Worm (Caenorhabditis elegans) whole organism, late embryonic: Measurements from ENCODE around the gene inos-1.
A peak's percentile ranks its signal among the peaks of the same experiment; 100 is the strongest.

ENCODE experiments used
- F13H6.1 ChIP-seq: sonication (generic microtip); optimal IDR thresholded peaks from 2 replicates; lab custom pipeline; 2016; ENCODE audit warnings: missing genetic modification characterization, missing compliant biosample characterization
- K02D7.2 ChIP-seq: sonication (generic microtip); optimal IDR thresholded peaks from 2 replicates; lab custom pipeline; 2017; ENCODE audit warnings: mild to moderate bottlenecking, missing genetic modification characterization, missing compliant biosample characterization
- K09A11.1 ChIP-seq: sonication (generic microtip); optimal IDR thresholded peaks from 2 replicates; lab custom pipeline; 2017; ENCODE audit warnings: antibody characterized with exemption, mild to moderate bottlenecking, missing genetic modification characterization, missing compliant biosample characterization; ENCODE audit not compliant: insufficient read depth
- T23F11.4 ChIP-seq: fragments of 200-800 bp; sonication (Bioruptor generic); optimal IDR thresholded peaks from 2 replicates; lab custom pipeline; 2018; ENCODE audit warnings: mild to moderate bottlenecking, missing genetic modification characterization, missing compliant biosample characterization
- Y22D7AL.16 ChIP-seq: sonication (generic microtip); optimal IDR thresholded peaks from 2 replicates; lab custom pipeline; 2016; ENCODE audit warnings: missing genetic modification characterization, missing compliant biosample characterization
- ama-1 ChIP-seq: fragments of 150-350 bp; optimal IDR thresholded peaks from 2 replicates; lab custom pipeline; 2014
- ceh-14 ChIP-seq: sonication (generic microtip); optimal IDR thresholded peaks from 2 replicates; lab custom pipeline; 2016; ENCODE audit warnings: missing genotype, missing genetic modification characterization, missing compliant biosample characterization
- ceh-19 ChIP-seq: fragments of 200-800 bp; sonication (Bioruptor generic); optimal IDR thresholded peaks from 2 replicates; lab custom pipeline; 2018; ENCODE audit warnings: mild to moderate bottlenecking, missing genetic modification characterization, missing compliant biosample characterization
- ceh-2 ChIP-seq: sonication (generic microtip); optimal IDR thresholded peaks from 2 replicates; lab custom pipeline; 2016; ENCODE audit warnings: missing genotype, missing genetic modification characterization, missing compliant biosample characterization
- ceh-22 ChIP-seq: sonication (generic microtip); optimal IDR thresholded peaks from 2 replicates; lab custom pipeline; 2017; ENCODE audit warnings: missing biosample characterization, missing genetic modification characterization
- ceh-30 ChIP-seq: fragments of 150-350 bp; optimal IDR thresholded peaks from 2 replicates; lab custom pipeline; 2014; ENCODE audit warnings: missing biosample characterization, missing genetic modification characterization
- ceh-31 ChIP-seq: sonication (generic microtip); optimal IDR thresholded peaks from 2 replicates; lab custom pipeline; 2016; ENCODE audit warnings: missing genetic modification characterization, missing compliant biosample characterization
- ceh-34 ChIP-seq: sonication (generic microtip); optimal IDR thresholded peaks from 2 replicates; lab custom pipeline; 2016; ENCODE audit warnings: mild to moderate bottlenecking, missing genetic modification characterization, missing compliant biosample characterization
- ceh-45 ChIP-seq: fragments of 200-800 bp; sonication (Bioruptor generic); IDR thresholded peaks from 2 replicates; pipeline ENCODE4 v1.3.6; 2022; ENCODE audit warnings: missing genetic modification reagents, missing genetic modification characterization, missing compliant biosample characterization
- ceh-48 ChIP-seq: sonication (generic microtip); optimal IDR thresholded peaks from 2 replicates; lab custom pipeline; 2016; ENCODE audit warnings: missing genetic modification characterization, inconsistent platforms, missing compliant biosample characterization
- ceh-6 ChIP-seq: fragments of 200-800 bp; sonication (Bioruptor generic); optimal IDR thresholded peaks from 2 replicates; lab custom pipeline; 2018; ENCODE audit warnings: mild to moderate bottlenecking, missing genetic modification characterization, missing compliant biosample characterization
- ceh-9 ChIP-seq: sonication (generic microtip); optimal IDR thresholded peaks from 2 replicates; lab custom pipeline; 2016; ENCODE audit warnings: mild to moderate bottlenecking, missing genetic modification characterization, inconsistent platforms, missing compliant biosample characterization
- che-1 ChIP-seq: sonication (generic microtip); optimal IDR thresholded peaks from 2 replicates; lab custom pipeline; 2016; ENCODE audit warnings: mild to moderate bottlenecking, missing genetic modification characterization, missing compliant biosample characterization
- dmd-4 ChIP-seq: sonication (generic microtip); optimal IDR thresholded peaks from 2 replicates; lab custom pipeline; 2016; ENCODE audit warnings: borderline replicate concordance, missing genetic modification characterization, missing compliant biosample characterization
- dve-1 ChIP-seq: sonication (generic microtip); optimal IDR thresholded peaks from 2 replicates; lab custom pipeline; 2017; ENCODE audit warnings: antibody characterized with exemption, mild to moderate bottlenecking, missing genetic modification characterization, missing compliant biosample characterization
- elt-2 ChIP-seq: sonication (generic microtip); optimal IDR thresholded peaks from 2 replicates; lab custom pipeline; 2016; ENCODE audit warnings: missing genetic modification reagents, missing genetic modification characterization, missing compliant biosample characterization
- ets-4 ChIP-seq: sonication (generic microtip); optimal IDR thresholded peaks from 2 replicates; lab custom pipeline; 2016; ENCODE audit warnings: missing genetic modification characterization, missing compliant biosample characterization
- eyg-1 ChIP-seq: sonication (generic microtip); optimal IDR thresholded peaks from 2 replicates; lab custom pipeline; 2016; ENCODE audit warnings: missing genotype, missing genetic modification characterization, missing compliant biosample characterization
- fax-1 ChIP-seq: sonication (generic microtip); optimal IDR thresholded peaks from 2 replicates; lab custom pipeline; 2016; ENCODE audit warnings: missing genotype, missing genetic modification characterization, missing compliant biosample characterization
- fkh-10 ChIP-seq: fragments of 150-350 bp; optimal IDR thresholded peaks from 2 replicates; lab custom pipeline; 2014; ENCODE audit warnings: missing biosample characterization, missing genetic modification reagents, missing genetic modification characterization
- fkh-6 ChIP-seq: sonication (generic microtip); optimal IDR thresholded peaks from 2 replicates; lab custom pipeline; 2016; ENCODE audit warnings: missing genetic modification characterization, missing compliant biosample characterization
- gmeb-2 ChIP-seq: sonication (generic microtip); optimal IDR thresholded peaks from 2 replicates; lab custom pipeline; 2016; ENCODE audit warnings: missing genetic modification characterization, inconsistent platforms, missing compliant biosample characterization
- hlh-30 ChIP-seq: sonication (generic microtip); optimal IDR thresholded peaks from 2 replicates; lab custom pipeline; 2017; ENCODE audit warnings: antibody characterized with exemption, missing genetic modification characterization, missing compliant biosample characterization; ENCODE audit not compliant: insufficient read depth
- hlh-6 ChIP-seq: sonication (generic microtip); optimal IDR thresholded peaks from 2 replicates; lab custom pipeline; 2016; ENCODE audit warnings: missing genotype, missing genetic modification characterization, missing compliant biosample characterization
- hlh-8 ChIP-seq: sonication (generic microtip); optimal IDR thresholded peaks from 2 replicates; lab custom pipeline; 2016; ENCODE audit warnings: missing genotype, missing genetic modification characterization, missing compliant biosample characterization
- lin-11 ChIP-seq: fragments of 200-800 bp; sonication (Bioruptor generic); optimal IDR thresholded peaks from 2 replicates; lab custom pipeline; 2018; ENCODE audit warnings: mild to moderate bottlenecking, missing genetic modification characterization, missing compliant biosample characterization
- nfya-1 ChIP-seq: sonication (generic microtip); optimal IDR thresholded peaks from 2 replicates; lab custom pipeline; 2017; ENCODE audit warnings: missing genetic modification characterization, mild to moderate bottlenecking, missing compliant biosample characterization, antibody characterized with exemption, moderate library complexity
- nhr-11 ChIP-seq: fragments of 150-350 bp; optimal IDR thresholded peaks from 2 replicates; lab custom pipeline; 2014; ENCODE audit warnings: missing biosample characterization, missing genetic modification characterization
- nhr-232 ChIP-seq: sonication (generic microtip); optimal IDR thresholded peaks from 2 replicates; lab custom pipeline; 2016; ENCODE audit warnings: missing genetic modification characterization, missing compliant biosample characterization
- npax-4 ChIP-seq: sonication (generic microtip); optimal IDR thresholded peaks from 2 replicates; lab custom pipeline; 2016; ENCODE audit warnings: missing genetic modification characterization, missing compliant biosample characterization
- odd-2 ChIP-seq: sonication (generic microtip); optimal IDR thresholded peaks from 2 replicates; lab custom pipeline; 2017; ENCODE audit warnings: antibody characterized with exemption, mild to moderate bottlenecking, missing genetic modification characterization, missing compliant biosample characterization
- pag-3 ChIP-seq: sonication (generic microtip); optimal IDR thresholded peaks from 2 replicates; lab custom pipeline; 2016; ENCODE audit warnings: missing compliant biosample characterization, missing genetic modification characterization, borderline replicate concordance
- pax-1 ChIP-seq: fragments of 150-350 bp; optimal IDR thresholded peaks from 2 replicates; lab custom pipeline; 2014; ENCODE audit warnings: missing biosample characterization, missing genetic modification characterization
- pha-2 ChIP-seq: sonication (generic microtip); optimal IDR thresholded peaks from 2 replicates; lab custom pipeline; 2017; ENCODE audit warnings: mild to moderate bottlenecking, missing genetic modification characterization, missing compliant biosample characterization
- pqm-1 ChIP-seq: sonication (generic microtip); optimal IDR thresholded peaks from 2 replicates; lab custom pipeline; 2016; ENCODE audit warnings: missing genetic modification characterization, missing compliant biosample characterization
- ref-2 ChIP-seq: sonication (generic microtip); optimal IDR thresholded peaks from 2 replicates; lab custom pipeline; 2016; ENCODE audit warnings: missing genetic modification characterization, missing compliant biosample characterization
- rnt-1 ChIP-seq: sonication (generic microtip); optimal IDR thresholded peaks from 2 replicates; lab custom pipeline; 2016; ENCODE audit warnings: missing genetic modification characterization, missing compliant biosample characterization
- sdc-2 ChIP-seq: sonication (generic microtip); optimal IDR thresholded peaks from 2 replicates; lab custom pipeline; 2016; ENCODE audit warnings: missing genotype, missing genetic modification characterization, missing compliant biosample characterization
- sox-2 ChIP-seq: fragments of 200-800 bp; sonication (Bioruptor generic); IDR thresholded peaks from 2 replicates; pipeline ENCODE4 v1.3.6; 2022; ENCODE audit warnings: missing genetic modification reagents, missing genetic modification characterization, missing compliant biosample characterization
- syd-9 ChIP-seq: sonication (generic microtip); optimal IDR thresholded peaks from 2 replicates; lab custom pipeline; 2016; ENCODE audit warnings: mild to moderate bottlenecking, missing genetic modification characterization, moderate library complexity, missing compliant biosample characterization
- tbx-2 ChIP-seq: sonication (generic microtip); optimal IDR thresholded peaks from 2 replicates; lab custom pipeline; 2016; ENCODE audit warnings: missing genetic modification characterization, missing compliant biosample characterization
- tbx-7 ChIP-seq: sonication (generic microtip); optimal IDR thresholded peaks from 2 replicates; lab custom pipeline; 2016; ENCODE audit warnings: missing genotype, missing genetic modification characterization, missing compliant biosample characterization
- ttx-3 ChIP-seq: sonication (generic microtip); optimal IDR thresholded peaks from 2 replicates; lab custom pipeline; 2016; ENCODE audit warnings: missing genetic modification reagents, missing genetic modification characterization, missing compliant biosample characterization
- unc-55 ChIP-seq: sonication (generic microtip); optimal IDR thresholded peaks from 2 replicates; lab custom pipeline; 2017; ENCODE audit warnings: missing biosample characterization, missing genetic modification reagents, missing genetic modification characterization
- zip-5 ChIP-seq: sonication (generic microtip); optimal IDR thresholded peaks from 2 replicates; lab custom pipeline; 2016; ENCODE audit warnings: missing genetic modification characterization, missing compliant biosample characterization

The inos-1 gene

ce11 chrII:11700200-11700599 is at the start of gene inos-1:
Gene inos-1 (minus strand): TSS chrII:11700300.
- TF ChIP-seq tbx-2 (tag; lab: Kevin White, UChicago) = no peak
- TF ChIP-seq gmeb-2 (tag; lab: Kevin White, UChicago) = no peak
- TF ChIP-seq pqm-1 (tag; lab: Kevin White, UChicago) = no peak
- no peak for TF ChIP-seq fkh-10

- TF ChIP-seq ceh-19 (GFP tag; lab: Kevin White, UChicago) (peak; percentile 68), che-1 (peak; percentile 4), ceh-6 (GFP tag; lab: Kevin White, UChicago) (peak; percentile 25), ttx-3 (no peak), fkh-6 (tag; lab: Kevin White, UChicago) (peak; percentile 30), zip-5 (tag; lab: Kevin White, UChicago) (peak; percentile 1), hlh-6 (tag; lab: Kevin White, UChicago) (no peak), ceh-14 (tag; lab: Kevin White, UChicago) (peak; percentile 83), nfya-1 (peak; percentile 99), T23F11.4 (GFP tag; lab: Kevin White, UChicago) (peak; percentile 5), dmd-4 (peak; percentile 64), Y22D7AL.16 (tag; lab: Kevin White, UChicago) (no peak), odd-2 (tag; lab: Kevin White, UChicago) (no peak), sdc-2 (peak; percentile 62), dve-1 (tag; lab: Kevin White, UChicago) (peak; percentile 77), rnt-1 (tag; lab: Kevin White, UChicago) (peak; percentile 89), ceh-48 (tag; lab: Kevin White, UChicago) (peak; percentile 93), syd-9 (tag; lab: Kevin White, UChicago) (peak; percentile 81), hlh-8 (peak; percentile 74), nhr-232 (tag; lab: Kevin White, UChicago) (no peak), elt-2 (peak; percentile 35), ceh-30 (tag; lab: Kevin White, UChicago) (peak; percentile 35), ref-2 (tag; lab: Kevin White, UChicago) (peak; percentile 89), hlh-30 (tag; lab: Kevin White, UChicago) (peak; percentile 68), ceh-2 (peak; percentile 55), pax-1 (tag; lab: Kevin White, UChicago) (no peak), F13H6.1 (tag; lab: Kevin White, UChicago) (peak; percentile 82), ceh-22 (tag; lab: Kevin White, UChicago) (peak; percentile 53), sox-2 (GFP tag; lab: Robert Waterston, UW) (peak; percentile 1; the same call in 1 of the 2 replicates), ets-4 (tag; lab: Kevin White, UChicago) (peak; percentile 78), eyg-1 (tag; lab: Kevin White, UChicago) (peak; percentile 37), pag-3 (tag; lab: Kevin White, UChicago) (no peak), nhr-11 (tag; lab: Kevin White, UChicago) (no peak), tbx-2 (tag; lab: Kevin White, UChicago) (peak; percentile 90), fax-1 (tag; lab: Kevin White, UChicago) (peak; percentile 48), ceh-34 (peak; percentile 94), pha-2 (peak; percentile 61), tbx-7 (tag; lab: Kevin White, UChicago) (peak; percentile 18), ceh-9 (no peak), pqm-1 (tag; lab: Kevin White, UChicago) (peak; percentile 28), ceh-31 (tag; lab: Kevin White, UChicago) (peak; percentile 94), ama-1 (lab: Kevin White, UChicago) (no peak), fkh-10 (no peak), npax-4 (tag; lab: Kevin White, UChicago) (no peak), K09A11.1 (tag; lab: Kevin White, UChicago) (no peak), ceh-45 (GFP tag; lab: Robert Waterston, UW) (no peak; the same call in 1 of the 2 replicates), lin-11 (tag; lab: Kevin White, UChicago) (peak; percentile 30), K02D7.2 (tag; lab: Kevin White, UChicago) (no peak), unc-55 (GFP tag; lab: Kevin White, UChicago) (peak; percentile 80)
These were observed 49.5 kb upstream of the inos-1 start for ce11 chrII:11749490-11750172.
